Fruit fly (Drosophila melanogaster) whole organism, prepupa: ENCODE results near the gene CCAP-R.

Experiments
- Blimp-1 ChIP-seq: fragments of 200-800 bp; sonication (Bioruptor generic); optimal IDR thresholded peaks from 3 replicates; lab custom pipeline; 2017; ENCODE audit warnings: missing biosample characterization, missing genetic modification characterization, mild to moderate bottlenecking, moderate library complexity, missing genetic modification reagents
- CG11762 ChIP-seq: fragments of 200-800 bp; sonication (Bioruptor generic); optimal IDR thresholded peaks from 3 replicates; lab custom pipeline; 2016; ENCODE audit warnings: missing biosample characterization, missing genetic modification characterization; ENCODE audit not compliant: insufficient read depth
- CG16779 ChIP-seq: fragments of 200-800 bp; sonication (Bioruptor generic); optimal IDR thresholded peaks from 3 replicates; lab custom pipeline; 2017; ENCODE audit warnings: missing biosample characterization, mild to moderate bottlenecking, missing genetic modification characterization
- CG3032 ChIP-seq: fragments of 200-800 bp; optimal IDR thresholded peaks from 2 replicates; lab custom pipeline; 2019; ENCODE audit warnings: missing biosample characterization, mild to moderate bottlenecking, missing genetic modification characterization, moderate library complexity
- CG31627 ChIP-seq: fragments of 200-800 bp; sonication (Bioruptor generic); optimal IDR thresholded peaks from 3 replicates; lab custom pipeline; 2016; ENCODE audit warnings: missing biosample characterization, missing genetic modification characterization
- CG6854 ChIP-seq: fragments of 200-800 bp; sonication (Bioruptor generic); optimal IDR thresholded peaks from 2 replicates; lab custom pipeline; 2017; ENCODE audit warnings: missing biosample characterization, mild to moderate bottlenecking, missing genetic modification characterization
- Eip78C ChIP-seq: fragments of 200-800 bp; sonication (Bioruptor generic); peaks from one replicate; lab custom pipeline; 2016; ENCODE audit warnings: missing biosample characterization, missing genetic modification characterization
- Sox102F ChIP-seq: fragments of 200-800 bp; sonication (Bioruptor generic); optimal IDR thresholded peaks from 2 replicates; lab custom pipeline; 2016; ENCODE audit warnings: missing biosample characterization, mild to moderate bottlenecking, missing genetic modification characterization
- eg ChIP-seq: fragments of 200-800 bp; sonication (Bioruptor generic); IDR thresholded peaks from 3 replicates; pipeline ENCODE4 v1.3.6; 2022; ENCODE audit warnings: missing biosample characterization, missing genetic modification characterization
- lz ChIP-seq: fragments of 200-800 bp; sonication (Bioruptor generic); optimal IDR thresholded peaks from 3 replicates; lab custom pipeline; 2016; ENCODE audit warnings: missing biosample characterization, missing genetic modification characterization
- vri ChIP-seq: fragments of 200-800 bp; sonication (Bioruptor generic); optimal IDR thresholded peaks from 3 replicates; lab custom pipeline; 2016; ENCODE audit warnings: missing biosample characterization, mild to moderate bottlenecking, missing genetic modification characterization

- TF ChIP-seq CG6854 (GFP tag; lab: Kevin White, UChicago): no peak
- TF ChIP-seq Blimp-1: no peak
- TF ChIP-seq Sox102F (GFP tag; lab: Kevin White, UChicago): no peak
- TF ChIP-seq CG31627 (GFP tag; lab: Kevin White, UChicago): no peak
- TF ChIP-seq vri (GFP tag; lab: Kevin White, UChicago): no peak
- TF ChIP-seq CG11762: no peak
- TF ChIP-seq eg (GFP tag; lab: Robert Waterston, UW): no peak
- TF ChIP-seq CG3032 (tag; lab: Kevin White, UChicago): no peak
- TF ChIP-seq lz (GFP tag; lab: Kevin White, UChicago): no peak
- TF ChIP-seq CG16779 (tag; lab: Kevin White, UChicago): no peak
- TF ChIP-seq Eip78C (GFP tag; lab: Kevin White, UChicago): no peak
These were observed 36.2 kb downstream of the CCAP-R start for dm6 chr3R:25919912-25920311.
